Worm (Caenorhabditis elegans): Measurements from ENCODE around the gene C10G8.2.

- TF ChIP-seq tab-1 (GFP tag; IDR thresholded peaks at IDR 0.05) (no peak), flt-1 (GFP tag; IDR thresholded peaks at IDR 0.05) (no peak), klf-2 (GFP tag; conservative IDR thresholded peaks at IDR 0.05) (no peak), ref-1 (GFP tag; conservative IDR thresholded peaks at IDR 0.05) (no peak)
Measured at ce11 chrV:5287273-5287672, 26.9 kb upstream of the C10G8.2 start, which contains the start of gene Y49G5A.1.
